Fruit fly (Drosophila melanogaster): Measurements from ENCODE around the gene Taf10b.

Taf10b gene

dm6 chr2L:2759654-2760053 is 8.0 kb downstream of the Taf10b start, which contains the start of the genes HemK2, Snapin and Tnpo-SR:
Gene HemK2, minus strand, starts transcription at chr2L:2759677.
Gene Snapin, minus strand, starts transcription at chr2L:2759677.
Gene Tnpo-SR, plus strand, starts transcription at chr2L:2759924.
- TF ChIP-seq Jra (GFP tag; optimal IDR thresholded peaks at IDR 0.05) (peak; percentile 94), sage (GFP tag; optimal IDR thresholded peaks at IDR 0.05) (peak; percentile 89), lola (GFP tag; optimal IDR thresholded peaks at IDR 0.05) (no peak), fru (GFP tag; optimal IDR thresholded peaks at IDR 0.05) (peak; percentile 92), Dfd (GFP tag; optimal IDR thresholded peaks at IDR 0.05) (no peak), Abd-B (GFP tag; optimal IDR thresholded peaks at IDR 0.05) (no peak), Rel (GFP tag; optimal IDR thresholded peaks at IDR 0.05) (peak; percentile 30), Rel (tag; optimal IDR thresholded peaks at IDR 0.05) (peak; percentile 80), rgr (GFP tag; optimal IDR thresholded peaks at IDR 0.05) (peak; percentile 94), h (GFP tag; optimal IDR thresholded peaks at IDR 0.05) (peak; percentile 97), Hr78 (GFP tag; optimal IDR thresholded peaks at IDR 0.05) (no peak), dl (GFP tag; optimal IDR thresholded peaks at IDR 0.05; ENCODE audit: insufficient read depth in 1 of 2, partially characterized antibody in 2 of 2) (no peak), OdsH (GFP tag; optimal IDR thresholded peaks at IDR 0.05) (peak; percentile 93), HLH106 (tag; optimal IDR thresholded peaks at IDR 0.05) (peak; percentile 97), usp (GFP tag; optimal IDR thresholded peaks at IDR 0.05) (no peak), Sp1 (GFP tag; optimal IDR thresholded peaks at IDR 0.05) (peak; percentile 92), sv (GFP tag; optimal IDR thresholded peaks at IDR 0.05) (peak; percentile 81), CrebA (GFP tag; optimal IDR thresholded peaks at IDR 0.05; ENCODE audit: borderline replicate concordance) (no peak), brk (GFP tag; optimal IDR thresholded peaks at IDR 0.05) (no peak), tai (GFP tag; optimal IDR thresholded peaks at IDR 0.05) (no peak), br (GFP tag; optimal IDR thresholded peaks at IDR 0.05) (peak; percentile 91), pan (optimal IDR thresholded peaks at IDR 0.05) (no peak), CG32264 (GFP tag; optimal IDR thresholded peaks at IDR 0.05) (peak; percentile 84), CG9705 (GFP tag; optimal IDR thresholded peaks at IDR 0.05) (peak; percentile 93), GATAd (GFP tag; optimal IDR thresholded peaks at IDR 0.05) (no peak), Mio (GFP tag; optimal IDR thresholded peaks at IDR 0.05) (peak; percentile 8), dmrt93B (GFP tag; optimal IDR thresholded peaks at IDR 0.05) (peak; percentile 88), Dif (GFP tag; optimal IDR thresholded peaks at IDR 0.05; ENCODE audit: partially characterized antibody) (no peak), dsf (GFP tag; optimal IDR thresholded peaks at IDR 0.05; ENCODE audit: borderline replicate concordance) (peak; percentile 90), Vsx2 (GFP tag; optimal IDR thresholded peaks at IDR 0.05; ENCODE audit: partially characterized antibody) (no peak), foxo (GFP tag; optimal IDR thresholded peaks at IDR 0.05) (peak; percentile 75 to 95), Hr83 (GFP tag; optimal IDR thresholded peaks at IDR 0.05; ENCODE audit: poor library complexity, severe bottlenecking) (peak; percentile 88), woc (GFP tag; optimal IDR thresholded peaks at IDR 0.05) (peak; percentile 90), N (GFP tag; optimal IDR thresholded peaks at IDR 0.05) (no peak), psq (GFP tag; optimal IDR thresholded peaks at IDR 0.05) (peak; percentile 89), Myc (optimal IDR thresholded peaks at IDR 0.05) (peak; percentile 18), jim (GFP tag; optimal IDR thresholded peaks at IDR 0.05) (peak; percentile 50), ey (GFP tag; optimal IDR thresholded peaks at IDR 0.05) (peak; percentile 92), Hnf4 (GFP tag; optimal IDR thresholded peaks at IDR 0.05) (peak; percentile 95)

- TF ChIP-seq br (GFP tag; optimal IDR thresholded peaks at IDR 0.05) (no peak), Hr78 (GFP tag; optimal IDR thresholded peaks at IDR 0.05) (no peak), sv (GFP tag; optimal IDR thresholded peaks at IDR 0.05) (no peak), dmrt93B (GFP tag; optimal IDR thresholded peaks at IDR 0.05) (no peak), CrebA (GFP tag; optimal IDR thresholded peaks at IDR 0.05; ENCODE audit: borderline replicate concordance) (no peak), psq (GFP tag; optimal IDR thresholded peaks at IDR 0.05) (no peak), HLH106 (tag; optimal IDR thresholded peaks at IDR 0.05) (no peak), Hnf4 (GFP tag; optimal IDR thresholded peaks at IDR 0.05) (no peak), pan (optimal IDR thresholded peaks at IDR 0.05) (no peak), Dfd (GFP tag; optimal IDR thresholded peaks at IDR 0.05) (no peak), Abd-B (GFP tag; optimal IDR thresholded peaks at IDR 0.05) (no peak), fru (GFP tag; optimal IDR thresholded peaks at IDR 0.05) (no peak), Vsx2 (GFP tag; optimal IDR thresholded peaks at IDR 0.05; ENCODE audit: partially characterized antibody) (no peak), sage (GFP tag; optimal IDR thresholded peaks at IDR 0.05) (no peak)
These were observed 9.6 kb downstream of the Taf10b start for dm6 chr2L:2757930-2758556.
